Worm (Caenorhabditis elegans) whole organism, L2 larva: ENCODE results near the gene K08D12.8.

ENCODE experiments used
- Y55F3AM.14 ChIP-seq: fragments of 200-800 bp; sonication (Bioruptor generic); optimal IDR thresholded peaks from 2 replicates; lab custom pipeline; 2018; ENCODE audit warnings: mild to moderate bottlenecking, missing genetic modification characterization, missing compliant biosample characterization
- ZK546.5 ChIP-seq: sonication (generic microtip); optimal IDR thresholded peaks from 2 replicates; lab custom pipeline; 2017; ENCODE audit warnings: missing biosample characterization, missing genetic modification characterization
- alr-1 ChIP-seq: fragments of 150-350 bp; optimal IDR thresholded peaks from 2 replicates; lab custom pipeline; 2014; ENCODE audit warnings: missing biosample characterization, missing genetic modification characterization
- aly-2 ChIP-seq: fragments of 150-350 bp; optimal IDR thresholded peaks from 2 replicates; lab custom pipeline; 2014; ENCODE audit warnings: missing biosample characterization, missing genetic modification characterization
- ama-1 ChIP-seq: fragments of 150-350 bp; optimal IDR thresholded peaks from 2 replicates; lab custom pipeline; 2018; ENCODE audit warnings: inconsistent platforms
- ceh-16 ChIP-seq: fragments of 150-350 bp; optimal IDR thresholded peaks from 2 replicates; lab custom pipeline; 2014; ENCODE audit warnings: missing biosample characterization, missing genetic modification characterization
- dmd-4 ChIP-seq: sonication (generic microtip); optimal IDR thresholded peaks from 2 replicates; lab custom pipeline; 2017; ENCODE audit warnings: missing biosample characterization, missing genetic modification characterization
- egl-27 ChIP-seq: sonication (generic microtip); optimal IDR thresholded peaks from 3 replicates; lab custom pipeline; 2017; ENCODE audit warnings: missing biosample characterization, missing genetic modification reagents, missing genetic modification characterization
- elt-1 ChIP-seq: fragments of 150-350 bp; optimal IDR thresholded peaks from 2 replicates; lab custom pipeline; 2014; ENCODE audit warnings: missing biosample characterization, missing genetic modification characterization
- fos-1 ChIP-seq: fragments of 150-350 bp; optimal IDR thresholded peaks from 2 replicates; lab custom pipeline; 2014; ENCODE audit warnings: missing biosample characterization, missing genetic modification characterization
- lin-13 ChIP-seq: fragments of 150-350 bp; optimal IDR thresholded peaks from 2 replicates; lab custom pipeline; 2014; ENCODE audit warnings: missing biosample characterization, missing genetic modification reagents, missing genetic modification characterization
- lin-39 ChIP-seq: fragments of 150-350 bp; optimal IDR thresholded peaks from 2 replicates; lab custom pipeline; 2014; ENCODE audit warnings: missing biosample characterization, missing genetic modification reagents, missing genetic modification characterization
- lsy-2 ChIP-seq, 2 experiments: fragments of 150-350 bp in 1 of 2; sonication (generic microtip) in 1 of 2; optimal IDR thresholded peaks; 2 replicates each; lab custom pipeline; 2014 to 2017; ENCODE audit warnings: missing biosample characterization in 2 of 2, missing genetic modification characterization in 2 of 2
- mbf-1 ChIP-seq: sonication (generic microtip); optimal IDR thresholded peaks from 2 replicates; lab custom pipeline; 2017; ENCODE audit warnings: missing biosample characterization, missing genetic modification characterization
- nhr-10 ChIP-seq: sonication (generic microtip); optimal IDR thresholded peaks from 2 replicates; lab custom pipeline; 2017; ENCODE audit warnings: missing biosample characterization, missing genetic modification characterization
- nhr-12 ChIP-seq: fragments of 150-350 bp; optimal IDR thresholded peaks from 2 replicates; lab custom pipeline; 2014; ENCODE audit warnings: missing biosample characterization, missing genetic modification characterization
- nhr-129 ChIP-seq: fragments of 150-350 bp; optimal IDR thresholded peaks from 2 replicates; lab custom pipeline; 2014; ENCODE audit warnings: missing biosample characterization, missing genetic modification characterization
- nhr-23 ChIP-seq: fragments of 150-350 bp; optimal IDR thresholded peaks from 2 replicates; lab custom pipeline; 2014; ENCODE audit warnings: missing biosample characterization, missing genetic modification reagents, missing genetic modification characterization
- nhr-25 ChIP-seq: fragments of 150-350 bp; sonication (generic microtip); optimal IDR thresholded peaks from 3 replicates; lab custom pipeline; 2014; ENCODE audit warnings: missing biosample characterization, missing genetic modification characterization
- peb-1 ChIP-seq: fragments of 150-350 bp; optimal IDR thresholded peaks from 2 replicates; lab custom pipeline; 2014; ENCODE audit warnings: missing biosample characterization, missing genetic modification characterization
- sem-4 ChIP-seq: fragments of 150-350 bp; optimal IDR thresholded peaks from 2 replicates; lab custom pipeline; 2014; ENCODE audit warnings: missing biosample characterization, missing genetic modification reagents, missing genetic modification characterization
- skn-1 ChIP-seq: sonication (generic microtip); optimal IDR thresholded peaks from 2 replicates; lab custom pipeline; 2017; ENCODE audit warnings: missing biosample characterization, missing genetic modification characterization
- sma-3 ChIP-seq: sonication (generic microtip); optimal IDR thresholded peaks from 2 replicates; lab custom pipeline; 2016; ENCODE audit warnings: missing genetic modification reagents, missing genetic modification characterization, missing compliant biosample characterization
- unc-39 ChIP-seq: fragments of 150-350 bp; optimal IDR thresholded peaks from 2 replicates; lab custom pipeline; 2014; ENCODE audit warnings: missing biosample characterization, missing genetic modification characterization
- unc-62 ChIP-seq: fragments of 150-350 bp; optimal IDR thresholded peaks from 2 replicates; lab custom pipeline; 2014; ENCODE audit warnings: missing biosample characterization, missing genetic modification reagents, missing genetic modification characterization
- ztf-4 ChIP-seq: fragments of 150-350 bp; optimal IDR thresholded peaks from 2 replicates; lab custom pipeline; 2014; ENCODE audit warnings: missing biosample characterization, missing genetic modification characterization

Gene K08D12.8

DNA sequence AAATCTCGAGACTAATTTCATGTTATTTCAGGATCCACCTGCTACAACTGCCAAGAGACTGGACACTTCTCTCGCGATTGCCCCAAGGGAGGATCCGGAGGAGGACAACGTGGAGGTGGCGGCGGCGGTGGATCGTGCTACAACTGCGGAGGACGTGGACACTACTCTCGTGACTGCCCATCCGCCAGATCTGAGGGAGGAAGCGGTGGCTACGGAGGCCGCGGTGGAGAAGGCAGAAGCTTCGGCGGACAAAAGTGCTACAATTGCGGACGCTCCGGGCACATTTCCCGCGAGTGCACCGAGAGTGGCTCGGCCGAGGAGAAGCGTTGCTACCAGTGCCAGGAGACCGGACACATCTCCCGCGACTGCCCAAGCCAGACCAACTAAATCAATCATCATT is 15.5 kb upstream of the K08D12.8 start:
- no peak for TF ChIP-seq unc-62

DNA sequence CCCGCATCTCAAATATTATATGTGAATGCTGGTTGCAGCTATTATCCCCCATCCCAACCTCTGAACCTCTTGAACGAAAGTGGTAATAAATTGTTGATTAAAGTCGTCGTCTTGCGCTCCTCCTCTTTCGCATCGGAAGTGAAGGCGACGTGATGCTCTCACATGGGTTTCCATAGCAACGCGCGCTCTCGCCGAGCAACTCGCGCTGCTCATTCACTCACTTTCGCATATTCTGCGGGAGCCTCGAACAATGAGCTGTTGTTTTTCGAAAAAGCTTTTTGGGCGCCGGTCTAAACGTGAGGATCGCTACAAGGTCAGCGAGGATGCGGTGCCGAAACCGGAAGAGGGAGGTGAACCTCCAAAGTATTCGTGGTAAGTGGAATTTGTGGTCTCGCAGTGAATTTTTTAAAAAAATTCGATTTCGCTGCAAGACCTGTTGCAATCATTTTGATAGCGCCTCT is 14.9 kb upstream of the K08D12.8 start, which contains the start of gene rpi-2:
rpi-2 (plus strand) TSS at position 234 of the 461 bp plus-strand sequence.
- TF ChIP-seq lsy-2 (tag; optimal IDR thresholded peaks at IDR 0.05; lab: Kevin White, UChicago) = peak in 1 of 2 experiments; percentile 12
- peak; percentile 30 for TF ChIP-seq lin-13 (GFP tag; lab: Kevin White, UChicago)
- peak; percentile 50 for TF ChIP-seq ZK546.5 (tag; lab: Kevin White, UChicago)
- TF ChIP-seq nhr-10 (tag; lab: Kevin White, UChicago) = no peak
- TF ChIP-seq Y55F3AM.14 = no peak
- TF ChIP-seq egl-27 (tag; lab: Kevin White, UChicago) = no peak
- TF ChIP-seq lin-39 = no peak
- no peak for TF ChIP-seq skn-1 (tag; lab: Kevin White, UChicago)
- peak; percentile 22 for TF ChIP-seq nhr-25 (tag; lab: Kevin White, UChicago)

DNA sequence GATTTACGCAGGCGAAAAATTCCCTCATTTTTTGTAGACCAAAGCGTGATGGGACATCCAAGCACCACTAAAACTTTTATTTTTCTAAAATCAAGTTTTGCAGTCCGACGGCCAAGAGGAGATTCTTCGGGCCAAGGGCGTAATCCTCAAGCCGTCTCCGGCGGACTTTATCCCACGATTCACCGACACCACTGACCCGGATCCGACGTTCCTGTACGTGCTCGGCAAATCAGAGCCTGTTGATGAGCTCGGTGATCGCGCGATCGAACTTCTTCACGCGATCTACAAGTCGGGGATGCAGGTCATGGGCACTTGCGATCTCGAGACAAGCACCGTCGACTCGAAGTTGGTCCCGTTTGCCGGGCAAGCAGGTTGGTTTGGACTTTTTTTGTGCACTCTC is 12.4 kb upstream of the K08D12.8 start:
- TF ChIP-seq elt-1 (tag; lab: Kevin White, UChicago) (no peak), dmd-4 (tag; lab: Kevin White, UChicago) (no peak), ceh-16 (tag; lab: Kevin White, UChicago) (no peak), sem-4 (tag; lab: Kevin White, UChicago) (no peak), alr-1 (tag; lab: Kevin White, UChicago) (no peak), mbf-1 (no peak), egl-27 (tag; lab: Kevin White, UChicago) (no peak), fos-1 (tag; lab: Kevin White, UChicago) (no peak)

DNA sequence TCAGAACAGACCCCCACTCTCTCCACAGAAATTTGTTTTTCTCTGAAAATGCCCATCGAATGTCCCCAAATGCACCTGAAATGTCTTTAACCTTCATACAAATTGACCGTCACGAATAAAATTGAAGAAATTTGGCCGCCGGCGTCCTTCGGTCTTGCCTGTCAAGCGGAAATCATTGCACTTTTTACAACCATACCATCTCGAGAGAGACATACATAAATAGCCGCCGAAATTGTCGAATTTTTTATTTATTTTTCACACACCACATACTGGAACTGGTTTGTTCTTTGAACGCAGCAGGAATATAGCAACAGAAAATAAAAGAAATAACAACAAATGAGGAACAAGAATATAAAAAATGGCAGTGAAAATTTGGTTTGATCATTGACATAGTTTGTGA is 10.3 kb upstream of the K08D12.8 start:
- TF ChIP-seq nhr-129 (tag; lab: Kevin White, UChicago) = no peak
- peak; percentile 74 for TF ChIP-seq nhr-25 (tag; lab: Kevin White, UChicago)
- TF ChIP-seq unc-39 (tag; lab: Kevin White, UChicago) = no peak
- TF ChIP-seq, all 48 proteins: peak for 1

DNA sequence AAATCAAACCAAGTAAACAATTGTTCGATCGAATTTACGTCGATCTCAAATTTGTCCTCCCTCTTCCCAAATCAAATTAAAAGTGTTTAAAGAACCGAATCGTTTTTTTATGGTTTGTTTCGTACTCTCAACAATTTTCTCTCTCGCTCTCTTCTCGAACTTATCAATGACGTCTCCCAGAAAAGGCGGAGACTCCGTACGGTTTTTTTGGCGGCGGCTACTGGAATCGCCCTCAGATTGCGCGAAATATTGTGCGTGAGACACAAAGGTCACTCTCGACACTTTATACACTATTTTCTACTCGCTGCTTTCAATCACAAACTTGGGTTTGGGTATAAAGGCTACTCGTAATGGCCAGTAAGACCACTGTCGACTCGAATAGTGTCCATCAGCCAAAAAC is 5.5 kb upstream of the K08D12.8 start, which contains the start of gene epic-2:
epic-2 (plus strand) TSS at position 317 of the 400 bp plus-strand sequence.
- TF ChIP-seq sma-3 = peak; percentile 9
- TF ChIP-seq dmd-4 (tag; lab: Kevin White, UChicago) = no peak
- TF ChIP-seq nhr-25 (tag; lab: Kevin White, UChicago) = peak; percentile 29
- peak; percentile 53 for TF ChIP-seq ama-1
- TF ChIP-seq, all 48 proteins: peak for 3

DNA sequence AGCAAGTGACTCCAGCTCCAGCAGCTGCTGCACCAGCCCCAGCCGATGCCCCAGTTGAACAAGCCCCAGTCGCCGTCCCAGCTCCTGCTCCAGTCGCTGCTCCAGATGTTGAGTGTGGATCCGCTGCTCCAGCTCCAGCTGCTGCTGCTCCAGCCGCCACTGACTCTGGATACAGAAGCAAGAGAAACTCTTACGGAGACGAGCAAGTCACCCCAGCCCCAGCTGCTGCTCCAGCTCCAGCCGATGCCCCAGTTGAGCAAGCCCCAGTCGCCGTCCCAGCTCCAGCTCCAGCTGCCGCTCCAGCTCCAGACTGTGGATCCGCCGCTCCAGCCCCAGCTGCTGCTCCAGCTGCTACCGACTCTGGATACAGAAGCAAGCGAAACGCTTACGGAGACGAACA is 4.4 kb upstream of the K08D12.8 start:
- TF ChIP-seq nhr-10 (tag; lab: Kevin White, UChicago) (no peak), nhr-12 (tag; lab: Kevin White, UChicago) (no peak), ama-1 (no peak), nhr-23 (no peak), peb-1 (tag; lab: Kevin White, UChicago) (no peak), lsy-2 (tag; optimal IDR thresholded peaks at IDR 0.05; lab: Kevin White, UChicago) (no peak), egl-27 (tag; lab: Kevin White, UChicago) (no peak), mbf-1 (no peak)
- TF ChIP-seq, all 48 proteins: peak for 0

DNA sequence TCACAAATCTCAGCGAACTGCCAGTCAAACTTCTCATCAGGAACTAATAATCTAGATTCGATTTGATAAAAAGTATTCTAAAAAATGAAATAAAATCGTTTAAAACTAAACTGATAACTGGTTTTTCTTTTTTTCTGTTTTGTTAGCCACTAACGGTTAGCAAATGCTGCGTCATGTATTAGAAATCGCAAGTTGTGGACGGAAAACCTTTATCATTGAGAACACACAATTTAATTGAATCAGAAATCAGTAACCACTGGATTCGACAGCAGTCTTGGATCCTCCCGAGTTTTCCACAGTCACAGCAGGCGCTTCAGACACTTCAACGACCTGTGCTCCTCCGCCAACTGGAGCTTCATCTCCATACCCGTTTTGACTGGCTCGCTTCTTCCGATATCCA is 3.0 kb upstream of the K08D12.8 start:
- TF ChIP-seq lsy-2 (tag; optimal IDR thresholded peaks at IDR 0.05; lab: Kevin White, UChicago) = no peak
- peak; percentile 40 for TF ChIP-seq sma-3
- peak; percentile 28 for TF ChIP-seq ama-1
- peak; percentile 27 for TF ChIP-seq nhr-25 (tag; lab: Kevin White, UChicago)
- TF ChIP-seq aly-2 (tag; lab: Kevin White, UChicago) = no peak

DNA sequence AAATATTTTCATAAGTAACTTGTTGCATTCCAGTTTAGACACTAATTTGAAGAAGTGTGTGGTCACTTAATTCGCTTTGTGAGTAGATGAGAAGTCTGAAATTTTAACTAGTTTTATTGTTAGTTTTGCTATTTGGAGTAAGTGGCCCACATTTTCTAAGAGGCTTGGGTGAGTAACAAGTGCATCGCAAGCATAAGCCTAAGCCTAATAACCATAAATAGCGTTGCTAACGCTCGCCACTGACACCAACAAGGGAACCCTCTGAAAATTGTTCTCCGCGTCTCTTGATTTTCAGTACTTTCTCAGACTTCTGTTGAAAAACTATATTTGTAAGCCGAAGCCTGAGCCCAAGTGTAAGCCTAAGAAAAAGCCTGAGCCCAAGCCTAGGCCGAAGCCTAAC is 1.7 kb upstream of the K08D12.8 start, which contains the start of gene epic-3:
epic-3 (minus strand) TSS at position 101 of the 400 bp plus-strand sequence.
- TF ChIP-seq ztf-4 (tag; lab: Kevin White, UChicago) = no peak
- TF ChIP-seq sma-3 = no peak
